Worm (Caenorhabditis elegans): ENCODE data around the gene nas-12.
A peak's percentile ranks its signal among the peaks of the same experiment; 100 is the strongest.

nas-12 gene

DNA sequence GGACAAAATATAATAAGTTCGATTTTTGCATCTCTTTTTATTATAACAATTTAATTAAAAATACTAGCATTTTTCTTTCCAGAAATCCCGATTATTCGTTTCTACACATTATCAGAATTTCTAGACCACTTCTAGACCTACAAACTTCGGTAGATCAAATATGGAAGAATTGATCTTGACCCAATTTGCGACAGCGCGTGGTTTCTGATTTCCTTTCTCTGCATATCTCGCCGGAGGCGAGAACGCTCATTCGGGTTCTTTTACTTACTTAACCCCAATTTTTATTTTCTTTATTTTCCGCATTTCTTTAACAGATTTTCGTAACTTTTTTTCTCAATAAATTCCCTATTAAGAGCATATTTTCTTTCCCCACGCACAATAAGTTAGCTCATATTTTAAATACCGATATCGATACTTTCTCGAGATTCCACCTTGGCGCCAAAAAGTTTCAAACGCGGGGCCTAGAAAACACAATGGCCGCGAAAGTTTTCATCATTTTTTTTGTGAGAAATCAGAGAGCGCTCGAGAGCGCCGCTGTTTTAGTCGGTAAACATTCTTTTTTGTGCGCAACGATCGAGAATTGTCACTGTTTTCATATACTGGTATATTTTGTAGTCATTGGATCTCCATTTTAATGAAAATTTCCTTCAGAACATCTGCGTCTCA is 18.8 kb downstream of the nas-12 start:
- TF ChIP-seq nfya-1 (tag; optimal IDR thresholded peaks at IDR 0.05) (no peak), ceh-19 (GFP tag; optimal IDR thresholded peaks at IDR 0.05) (no peak), ahr-1 (tag; optimal IDR thresholded peaks at IDR 0.05) (no peak), npax-4 (tag; optimal IDR thresholded peaks at IDR 0.05) (no peak), unc-3 (GFP tag; conservative IDR thresholded peaks at IDR 0.05) (no peak), unc-3 (tag; optimal IDR thresholded peaks at IDR 0.05) (no peak), eyg-1 (tag; optimal IDR thresholded peaks at IDR 0.05) (no peak), fkh-10 (GFP tag; optimal IDR thresholded peaks at IDR 0.05) (no peak), elt-4 (tag; optimal IDR thresholded peaks at IDR 0.05) (no peak), zip-5 (tag; optimal IDR thresholded peaks at IDR 0.05) (no peak), ceh-6 (GFP tag; optimal IDR thresholded peaks at IDR 0.05) (no peak), sdc-2 (tag; optimal IDR thresholded peaks at IDR 0.05) (no peak), nhr-232 (tag; optimal IDR thresholded peaks at IDR 0.05) (no peak), Y22D7AL.16 (tag; optimal IDR thresholded peaks at IDR 0.05) (no peak), dve-1 (tag; optimal IDR thresholded peaks at IDR 0.05) (no peak), rnt-1 (tag; optimal IDR thresholded peaks at IDR 0.05) (no peak), odd-2 (tag; optimal IDR thresholded peaks at IDR 0.05) (no peak)

DNA sequence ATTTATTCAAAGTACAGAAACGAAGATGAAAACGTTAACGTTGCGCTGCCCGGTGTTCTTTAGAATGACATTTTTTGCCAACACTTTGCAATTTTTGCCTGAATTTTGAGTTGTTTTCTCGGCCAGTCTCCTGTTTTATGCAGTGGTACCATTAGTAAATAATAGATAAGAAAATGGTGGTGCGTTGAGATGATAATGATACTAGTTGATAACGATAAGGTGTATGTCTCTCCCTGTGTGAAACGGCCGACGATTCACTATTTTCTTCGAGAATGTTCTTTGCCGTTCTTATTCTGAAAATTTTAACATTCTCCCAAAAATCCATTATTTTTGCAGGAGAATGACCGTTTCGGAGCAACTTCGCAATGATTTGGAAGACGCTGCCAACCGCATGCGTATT is 19.5 kb downstream of the nas-12 start, which contains the start of gene tkt-1:
Gene tkt-1, plus strand, starts transcription at position 337 of the 400 bp plus-strand sequence.
- TF ChIP-seq elt-2 (tag; optimal IDR thresholded peaks at IDR 0.05) (peak; percentile 91), hlh-15 (tag; optimal IDR thresholded peaks at IDR 0.05) (no peak)

DNA sequence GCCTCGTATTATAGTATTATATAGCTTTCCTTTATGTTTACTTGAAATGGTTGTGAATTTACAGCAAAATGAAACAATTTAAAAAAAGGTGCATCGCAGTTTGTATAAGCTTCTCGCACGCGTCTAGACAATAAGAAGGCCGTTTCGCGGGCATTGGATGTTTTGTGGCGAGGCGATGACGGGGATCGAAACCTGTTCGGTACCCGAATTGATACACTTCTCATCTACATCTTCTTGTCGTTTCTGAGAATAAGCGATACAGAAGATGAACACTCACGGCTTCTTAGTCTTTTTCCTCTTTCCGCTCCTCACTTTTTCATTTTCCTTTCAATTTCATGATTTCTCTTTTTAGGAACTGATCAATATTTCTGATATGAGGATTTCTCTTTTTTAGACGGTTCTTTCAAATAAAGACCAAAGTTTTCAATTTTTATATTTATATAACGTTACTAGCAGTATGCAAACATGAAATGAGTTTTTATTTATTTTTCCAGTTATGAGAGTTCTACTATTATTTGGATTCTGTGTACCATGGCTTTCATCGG is 21.9 kb downstream of the nas-12 start, which contains the start of gene F01G10.10:
Gene F01G10.10, plus strand, starts transcription at position 495 of the 545 bp plus-strand sequence.
- TF ChIP-seq zip-5 (tag; optimal IDR thresholded peaks at IDR 0.05) (no peak), fkh-6 (tag; optimal IDR thresholded peaks at IDR 0.05) (no peak), dmd-4 (tag; optimal IDR thresholded peaks at IDR 0.05; ENCODE audit: borderline replicate concordance) (no peak), pag-3 (tag; optimal IDR thresholded peaks at IDR 0.05; ENCODE audit: borderline replicate concordance) (no peak), hlh-13 (GFP tag; optimal IDR thresholded peaks at IDR 0.05) (no peak), pros-1 (tag; optimal IDR thresholded peaks at IDR 0.05) (no peak), madf-2 (tag; optimal IDR thresholded peaks at IDR 0.05) (no peak), lin-11 (tag; optimal IDR thresholded peaks at IDR 0.05) (no peak), gmeb-2 (tag; optimal IDR thresholded peaks at IDR 0.05) (no peak), ttx-3 (tag; optimal IDR thresholded peaks at IDR 0.05) (no peak), ets-4 (tag; optimal IDR thresholded peaks at IDR 0.05) (no peak), sox-2 (GFP tag; IDR thresholded peaks at IDR 0.05) (no peak), ceh-24 (tag; optimal IDR thresholded peaks at IDR 0.05) (no peak), ahr-1 (tag; optimal IDR thresholded peaks at IDR 0.05) (no peak), unc-55 (GFP tag; optimal IDR thresholded peaks at IDR 0.05) (no peak)

DNA sequence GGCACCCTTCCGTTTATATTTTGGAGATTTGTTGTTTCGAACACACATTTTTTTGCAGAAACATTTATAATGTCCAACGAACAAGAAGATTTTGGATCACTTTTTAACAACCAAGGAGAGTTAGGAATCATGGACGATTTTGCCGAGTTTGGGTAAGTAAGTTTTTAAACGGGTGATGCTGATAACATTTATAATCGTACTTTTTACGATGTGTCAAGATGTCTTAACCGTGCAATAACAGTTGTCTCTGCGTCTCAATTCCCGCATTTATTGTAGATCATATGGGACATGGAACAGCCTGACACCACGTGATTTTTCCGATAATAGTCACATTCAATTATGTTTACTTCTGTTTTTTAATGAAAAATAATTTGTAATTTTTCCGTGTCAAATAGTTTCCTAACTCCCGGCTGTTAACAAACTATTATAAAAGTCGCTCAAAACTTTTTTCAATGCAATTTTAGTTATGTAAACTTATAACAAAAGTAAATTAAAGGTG is 26.8 kb downstream of the nas-12 start, which contains the start of gene daf-14:
Gene daf-14, plus strand, starts transcription at position 51 of the 499 bp plus-strand sequence.
- TF ChIP-seq ceh-14 (tag; optimal IDR thresholded peaks at IDR 0.05), result no peak
- TF ChIP-seq hlh-30 (tag; optimal IDR thresholded peaks at IDR 0.05; ENCODE audit: insufficient read depth), result peak; percentile 23
- TF ChIP-seq K02D7.2 (tag; optimal IDR thresholded peaks at IDR 0.05), result no peak

Measured in whole organism, late embryonic.